Fruit fly (Drosophila melanogaster) whole organism, prepupa: ENCODE data around the gene SLIRP1.

Experiments used
- CG10669 ChIP-seq: fragments of 200-800 bp; sonication (Bioruptor generic); optimal IDR thresholded peaks from 3 replicates; lab custom pipeline; 2018; ENCODE audit warnings: missing biosample characterization, mild to moderate bottlenecking, missing genetic modification characterization, moderate library complexity
- CG11762 ChIP-seq: fragments of 200-800 bp; sonication (Bioruptor generic); optimal IDR thresholded peaks from 3 replicates; lab custom pipeline; 2016; ENCODE audit warnings: missing biosample characterization, missing genetic modification characterization; ENCODE audit not compliant: insufficient read depth
- CG11902 ChIP-seq: fragments of 200-800 bp; sonication (Bioruptor generic); optimal IDR thresholded peaks from 3 replicates; lab custom pipeline; 2016; ENCODE audit warnings: missing biosample characterization, missing genetic modification characterization
- CG16779 ChIP-seq: fragments of 200-800 bp; sonication (Bioruptor generic); optimal IDR thresholded peaks from 3 replicates; lab custom pipeline; 2017; ENCODE audit warnings: missing biosample characterization, mild to moderate bottlenecking, missing genetic modification characterization
- CG3032 ChIP-seq: fragments of 200-800 bp; optimal IDR thresholded peaks from 2 replicates; lab custom pipeline; 2019; ENCODE audit warnings: missing biosample characterization, mild to moderate bottlenecking, missing genetic modification characterization, moderate library complexity
- CG31627 ChIP-seq: fragments of 200-800 bp; sonication (Bioruptor generic); optimal IDR thresholded peaks from 3 replicates; lab custom pipeline; 2016; ENCODE audit warnings: missing biosample characterization, missing genetic modification characterization
- CG32006 ChIP-seq: fragments of 200-800 bp; sonication (Bioruptor generic); optimal IDR thresholded peaks from 3 replicates; lab custom pipeline; 2017; ENCODE audit warnings: missing biosample characterization, mild to moderate bottlenecking, missing genetic modification characterization
- CG3919 ChIP-seq: fragments of 200-800 bp; sonication (Bioruptor generic); optimal IDR thresholded peaks from 3 replicates; lab custom pipeline; 2016; ENCODE audit warnings: missing biosample characterization, missing genetic modification characterization
- CG6163 ChIP-seq: fragments of 200-800 bp; sonication (Bioruptor generic); IDR thresholded peaks from 3 replicates; pipeline ENCODE4 v1.3.6; 2022; ENCODE audit warnings: missing biosample characterization, missing genetic modification characterization
- CG6792 ChIP-seq: fragments of 200-800 bp; sonication (Bioruptor generic); optimal IDR thresholded peaks from 3 replicates; lab custom pipeline; 2016; ENCODE audit warnings: missing biosample characterization, missing genetic modification characterization
- CG6808 ChIP-seq: fragments of 200-800 bp; sonication (Bioruptor generic); optimal IDR thresholded peaks from 3 replicates; lab custom pipeline; 2017; ENCODE audit warnings: missing biosample characterization, missing genetic modification characterization, mild to moderate bottlenecking, moderate library complexity, missing genetic modification reagents
- CG6854 ChIP-seq: fragments of 200-800 bp; sonication (Bioruptor generic); optimal IDR thresholded peaks from 2 replicates; lab custom pipeline; 2017; ENCODE audit warnings: missing biosample characterization, mild to moderate bottlenecking, missing genetic modification characterization
- CG8119 ChIP-seq: fragments of 200-800 bp; sonication (Bioruptor generic); IDR thresholded peaks from 3 replicates; pipeline ENCODE4 v1.3.6; 2022; ENCODE audit warnings: missing biosample characterization, missing genetic modification characterization
- CG8319 ChIP-seq: fragments of 200-800 bp; sonication (Bioruptor generic); optimal IDR thresholded peaks from 3 replicates; lab custom pipeline; 2016; ENCODE audit warnings: missing biosample characterization, missing genetic modification characterization
- CG9139 ChIP-seq: fragments of 200-800 bp; sonication (Bioruptor generic); optimal IDR thresholded peaks from 3 replicates; lab custom pipeline; 2017; ENCODE audit warnings: missing biosample characterization, mild to moderate bottlenecking, missing genetic modification characterization
- Eip78C ChIP-seq: fragments of 200-800 bp; sonication (Bioruptor generic); peaks from one replicate; lab custom pipeline; 2016; ENCODE audit warnings: missing biosample characterization, missing genetic modification characterization
- Eip93F ChIP-seq: fragments of 200-800 bp; sonication (Bioruptor generic); optimal IDR thresholded peaks from 2 replicates; lab custom pipeline; 2016; ENCODE audit warnings: missing biosample characterization, mild to moderate bottlenecking, missing genetic modification characterization
- Ets96B ChIP-seq: fragments of 200-800 bp; optimal IDR thresholded peaks from 2 replicates; lab custom pipeline; 2019; ENCODE audit warnings: missing biosample characterization, mild to moderate bottlenecking, missing genetic modification characterization, moderate library complexity
- Hr38 ChIP-seq: sonication (Bioruptor generic); optimal IDR thresholded peaks from 2 replicates; lab custom pipeline; 2016; ENCODE audit warnings: missing biosample characterization, missing genetic modification characterization
- Hr39 ChIP-seq: fragments of 200-800 bp; sonication (Bioruptor generic); optimal IDR thresholded peaks from 2 replicates; lab custom pipeline; 2016; ENCODE audit warnings: missing biosample characterization, missing genetic modification characterization
- Hr4 ChIP-seq: fragments of 200-800 bp; sonication (Bioruptor generic); optimal IDR thresholded peaks from 3 replicates; lab custom pipeline; 2016; ENCODE audit warnings: missing biosample characterization, missing genetic modification characterization
- Lpt ChIP-seq: fragments of 200-800 bp; sonication (Bioruptor generic); optimal IDR thresholded peaks from 3 replicates; lab custom pipeline; 2016; ENCODE audit warnings: missing biosample characterization, missing genetic modification characterization
- Met ChIP-seq: fragments of 200-800 bp; sonication (Bioruptor generic); optimal IDR thresholded peaks from 3 replicates; lab custom pipeline; 2016; ENCODE audit warnings: missing biosample characterization, missing genetic modification characterization
- OdsH ChIP-seq: fragments of 200-800 bp; sonication (Bioruptor generic); optimal IDR thresholded peaks from 3 replicates; lab custom pipeline; 2016; ENCODE audit warnings: missing biosample characterization, missing genetic modification characterization
- Smox ChIP-seq: fragments of 200-800 bp; sonication (Bioruptor generic); optimal IDR thresholded peaks from 3 replicates; lab custom pipeline; 2016; ENCODE audit warnings: missing biosample characterization, missing genetic modification characterization
- Sox102F ChIP-seq: fragments of 200-800 bp; sonication (Bioruptor generic); optimal IDR thresholded peaks from 2 replicates; lab custom pipeline; 2016; ENCODE audit warnings: missing biosample characterization, mild to moderate bottlenecking, missing genetic modification characterization
- Sox14 ChIP-seq: fragments of 200-800 bp; sonication (Bioruptor generic); optimal IDR thresholded peaks from 3 replicates; lab custom pipeline; 2016; ENCODE audit warnings: missing biosample characterization, missing genetic modification characterization
- achi ChIP-seq: fragments of 200-800 bp; sonication (Bioruptor generic); optimal IDR thresholded peaks from 3 replicates; lab custom pipeline; 2016; ENCODE audit warnings: missing biosample characterization, missing genetic modification characterization
- acj6 ChIP-seq: fragments of 200-800 bp; sonication (Bioruptor generic); optimal IDR thresholded peaks from 3 replicates; lab custom pipeline; 2016; ENCODE audit warnings: missing biosample characterization, missing genetic modification characterization
- cyc ChIP-seq: fragments of 200-800 bp; sonication (Bioruptor generic); optimal IDR thresholded peaks from 3 replicates; lab custom pipeline; 2016; ENCODE audit warnings: missing biosample characterization, missing genetic modification characterization
- dsx ChIP-seq: fragments of 200-800 bp; optimal IDR thresholded peaks from 3 replicates; lab custom pipeline; 2019; ENCODE audit warnings: missing biosample characterization, mild to moderate bottlenecking, missing genetic modification characterization, moderate library complexity; ENCODE audit not compliant: poor library complexity, severe bottlenecking
- eg ChIP-seq: fragments of 200-800 bp; sonication (Bioruptor generic); IDR thresholded peaks from 3 replicates; pipeline ENCODE4 v1.3.6; 2022; ENCODE audit warnings: missing biosample characterization, missing genetic modification characterization
- esn ChIP-seq: fragments of 200-800 bp; sonication (Bioruptor generic); optimal IDR thresholded peaks from 2 replicates; lab custom pipeline; 2016; ENCODE audit warnings: missing biosample characterization, mild to moderate bottlenecking, missing genetic modification characterization, moderate library complexity
- fd59A ChIP-seq: fragments of 200-800 bp; sonication (Bioruptor generic); optimal IDR thresholded peaks from 2 replicates; lab custom pipeline; 2017; ENCODE audit warnings: missing biosample characterization, mild to moderate bottlenecking, missing genetic modification characterization, missing genetic modification reagents
- fd85E ChIP-seq: fragments of 200-800 bp; sonication (Bioruptor generic); optimal IDR thresholded peaks from 3 replicates; lab custom pipeline; 2016; ENCODE audit warnings: missing biosample characterization, missing genetic modification characterization
- fkh ChIP-seq: fragments of 200-800 bp; sonication (Bioruptor generic); optimal IDR thresholded peaks from 3 replicates; lab custom pipeline; 2017; ENCODE audit warnings: missing biosample characterization, mild to moderate bottlenecking, missing genetic modification characterization, moderate library complexity
- lz ChIP-seq: fragments of 200-800 bp; sonication (Bioruptor generic); optimal IDR thresholded peaks from 3 replicates; lab custom pipeline; 2016; ENCODE audit warnings: missing biosample characterization, missing genetic modification characterization
- net ChIP-seq: fragments of 200-800 bp; sonication (Bioruptor generic); optimal IDR thresholded peaks from 3 replicates; lab custom pipeline; 2016; ENCODE audit warnings: missing biosample characterization, missing genetic modification characterization
- pdm3 ChIP-seq: fragments of 200-800 bp; sonication (Bioruptor generic); optimal IDR thresholded peaks from 3 replicates; lab custom pipeline; 2016; ENCODE audit warnings: missing biosample characterization, missing genetic modification characterization
- salr ChIP-seq, 2 experiments: fragments of 200-800 bp; sonication (Bioruptor generic); optimal IDR thresholded peaks; 3 replicates each; lab custom pipeline; 2016 to 2018; ENCODE audit warnings: missing biosample characterization in 2 of 2, missing genetic modification characterization in 2 of 2, mild to moderate bottlenecking in 1 of 2
- spab ChIP-seq: fragments of 200-800 bp; sonication (Bioruptor generic); optimal IDR thresholded peaks from 2 replicates; lab custom pipeline; 2017; ENCODE audit warnings: missing biosample characterization, mild to moderate bottlenecking, missing genetic modification characterization, missing genetic modification reagents
- topi ChIP-seq: fragments of 200-800 bp; sonication (Bioruptor generic); optimal IDR thresholded peaks from 3 replicates; lab custom pipeline; 2016; ENCODE audit warnings: missing biosample characterization, missing genetic modification characterization
- vri ChIP-seq: fragments of 200-800 bp; sonication (Bioruptor generic); optimal IDR thresholded peaks from 3 replicates; lab custom pipeline; 2016; ENCODE audit warnings: missing biosample characterization, mild to moderate bottlenecking, missing genetic modification characterization

Gene SLIRP1

DNA sequence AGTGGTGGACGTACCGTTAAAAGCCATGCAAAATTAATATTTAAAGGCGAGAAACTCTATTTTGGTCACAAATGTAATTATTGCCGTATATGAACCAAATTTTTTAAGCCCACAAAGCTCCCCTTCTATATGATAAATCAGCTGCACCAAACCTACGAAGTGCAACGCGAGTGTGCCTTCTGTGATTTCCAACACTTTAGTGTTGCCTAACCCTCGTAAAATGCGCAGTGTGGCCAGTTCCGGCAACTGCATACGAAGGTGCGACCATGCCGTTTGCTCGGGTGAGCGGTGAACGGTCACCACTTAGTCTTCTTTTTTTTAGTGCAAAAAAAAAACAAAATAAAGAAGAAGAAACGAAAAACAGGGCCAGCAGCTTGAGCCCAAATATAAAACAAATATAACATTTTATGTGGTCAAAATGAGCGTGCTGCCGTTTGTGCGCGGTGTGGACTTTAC is 20.4 kb upstream of the SLIRP1 start, which contains the start of the genes tty and fliI (continued):
- TF ChIP-seq Sox14 (GFP tag; lab: Kevin White, UChicago) (peak; percentile 92), topi (GFP tag; lab: Kevin White, UChicago) (peak; percentile 85), Ets96B (peak; percentile 89), OdsH (peak; percentile 91), Eip78C (GFP tag; lab: Kevin White, UChicago) (peak; percentile 94), dsx (GFP tag; lab: Kevin White, UChicago) (peak; percentile 81), CG16779 (tag; lab: Kevin White, UChicago) (peak; percentile 95), esn (peak; percentile 88), CG6808 (GFP tag; lab: Kevin White, UChicago) (peak; percentile 95), achi (GFP tag; lab: Kevin White, UChicago) (peak; percentile 85), lz (GFP tag; lab: Kevin White, UChicago) (peak; percentile 89), spab (GFP tag; lab: Kevin White, UChicago) (peak; percentile 88), Hr39 (peak; percentile 93), Sox102F (GFP tag; lab: Kevin White, UChicago) (peak; percentile 86), fd85E (GFP tag; lab: Kevin White, UChicago) (peak; percentile 63)

DNA sequence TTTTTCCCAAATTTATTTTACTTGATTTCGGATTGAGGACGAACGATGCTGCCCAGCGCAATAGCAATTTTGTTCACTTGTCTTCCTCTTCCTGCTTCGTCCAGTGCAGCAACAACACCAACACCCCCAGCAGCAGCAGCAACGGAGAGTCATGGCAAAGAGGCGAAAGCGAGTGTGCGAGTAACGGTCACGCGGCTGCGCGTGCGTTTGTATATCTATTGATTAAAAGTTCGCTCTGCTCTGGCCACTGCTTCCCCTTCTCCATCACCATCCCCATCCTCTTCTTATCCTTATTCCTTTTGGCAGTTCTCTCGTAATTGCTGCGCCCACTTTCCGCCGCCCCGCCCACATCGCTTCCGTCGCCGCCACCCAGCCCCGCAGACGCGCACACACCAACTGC is 19.1 kb upstream of the SLIRP1 start:
- TF ChIP-seq Smox (GFP tag; lab: Kevin White, UChicago) = no peak
- no peak for TF ChIP-seq achi (GFP tag; lab: Kevin White, UChicago)
- TF ChIP-seq CG31627 (GFP tag; lab: Kevin White, UChicago) = no peak
- no peak for TF ChIP-seq Sox14 (GFP tag; lab: Kevin White, UChicago)
- no peak for TF ChIP-seq vri (GFP tag; lab: Kevin White, UChicago)
- TF ChIP-seq eg = no peak
- TF ChIP-seq lz (GFP tag; lab: Kevin White, UChicago) = no peak
- TF ChIP-seq fd59A (GFP tag; lab: Kevin White, UChicago) = no peak
- no peak for TF ChIP-seq Lpt (GFP tag; lab: Kevin White, UChicago)
- TF ChIP-seq CG6792 (GFP tag; lab: Kevin White, UChicago) = no peak
- no peak for TF ChIP-seq CG11762
- TF ChIP-seq CG32006 (GFP tag; lab: Kevin White, UChicago) = no peak
- TF ChIP-seq acj6 (GFP tag; lab: Kevin White, UChicago) = no peak
- TF ChIP-seq Met (GFP tag; lab: Kevin White, UChicago) = no peak
- no peak for TF ChIP-seq Hr38
- TF ChIP-seq fkh = no peak
- TF ChIP-seq CG11902 (GFP tag; lab: Kevin White, UChicago) = no peak
- no peak for TF ChIP-seq pdm3
- no peak for TF ChIP-seq topi (GFP tag; lab: Kevin White, UChicago)

DNA sequence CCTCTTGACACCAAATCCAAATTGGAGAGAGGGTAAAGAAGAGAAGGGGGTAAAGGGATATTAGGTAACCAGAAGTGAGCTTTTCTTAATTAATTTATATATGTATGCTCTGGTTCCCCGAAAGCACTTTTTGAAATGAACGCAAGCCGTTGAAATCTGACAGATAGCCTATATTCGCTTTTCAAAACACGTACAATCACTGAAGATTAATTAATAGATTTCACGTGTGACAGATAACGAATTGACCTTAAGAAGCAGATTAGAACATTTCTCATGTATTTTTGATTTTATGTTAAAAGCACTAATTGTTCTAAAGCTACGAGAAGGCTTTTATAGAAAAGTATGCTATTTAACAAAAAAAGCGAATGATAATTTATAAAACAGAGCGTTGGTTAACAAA is 18.0 kb upstream of the SLIRP1 start:
- TF ChIP-seq CG9139 (no peak), vri (GFP tag; lab: Kevin White, UChicago) (no peak), CG3919 (no peak), CG8319 (GFP tag; lab: Kevin White, UChicago) (no peak), Met (GFP tag; lab: Kevin White, UChicago) (no peak), salr (GFP tag; optimal IDR thresholded peaks at IDR 0.05; lab: Kevin White, UChicago) (no peak), Hr4 (no peak)

DNA sequence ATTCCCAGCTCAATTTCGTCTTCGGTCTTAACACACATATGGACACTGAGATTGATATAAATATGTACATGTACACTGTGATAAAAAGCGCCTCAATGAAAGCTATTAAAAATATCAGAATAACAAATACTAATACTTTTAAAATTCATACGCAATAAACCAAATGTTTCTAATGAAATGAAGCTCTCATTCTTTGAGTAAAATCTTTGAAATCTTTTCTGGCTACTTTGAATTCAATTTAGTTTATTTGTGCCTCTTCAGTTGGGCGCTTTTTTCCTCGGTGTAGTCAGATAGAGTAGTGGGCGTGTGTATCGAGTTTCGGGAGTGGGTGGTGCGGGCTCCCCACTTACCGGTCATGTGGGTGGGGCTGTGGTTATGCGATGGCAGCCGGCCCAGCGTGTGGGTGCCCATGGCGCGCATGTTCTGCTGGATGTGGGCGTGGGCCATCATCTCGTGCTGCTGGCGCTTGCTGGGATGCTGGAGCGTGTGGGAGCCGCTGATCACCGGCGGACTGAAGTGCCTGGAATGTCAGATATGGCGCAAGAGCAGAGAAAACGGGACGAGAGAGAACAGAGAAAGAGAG is 15.5 kb upstream of the SLIRP1 start:
- TF ChIP-seq vri (GFP tag; lab: Kevin White, UChicago) = no peak
- no peak for TF ChIP-seq cyc (GFP tag; lab: Kevin White, UChicago)
- TF ChIP-seq Lpt (GFP tag; lab: Kevin White, UChicago) = no peak
- TF ChIP-seq CG10669 (GFP tag; lab: Kevin White, UChicago) = no peak
- no peak for TF ChIP-seq CG6163
- no peak for TF ChIP-seq CG8119 (GFP tag; lab: Robert Waterston, UW)
- no peak for TF ChIP-seq CG3032 (tag; lab: Kevin White, UChicago)
- TF ChIP-seq esn = no peak
- TF ChIP-seq net (GFP tag; lab: Kevin White, UChicago) = no peak
- no peak for TF ChIP-seq CG11902 (GFP tag; lab: Kevin White, UChicago)
- no peak for TF ChIP-seq Sox102F (GFP tag; lab: Kevin White, UChicago)
- TF ChIP-seq Eip93F (GFP tag; lab: Kevin White, UChicago) = no peak
- no peak for TF ChIP-seq eg
- no peak for TF ChIP-seq CG6854 (GFP tag; lab: Kevin White, UChicago)
